Worm (Caenorhabditis elegans): ENCODE results near the gene xpf-1.

Gene xpf-1

ce11 chrII:11749490-11750172 lies 53.7 kb downstream of the xpf-1 start:
- TF ChIP-seq C08G9.2 (tag; optimal IDR thresholded peaks at IDR 0.05) = peak; percentile 55
- TF ChIP-seq pha-4 (tag; optimal IDR thresholded peaks at IDR 0.05) = no peak
- peak; percentile 30 for TF ChIP-seq fkh-6 (tag; optimal IDR thresholded peaks at IDR 0.05)
- no peak for TF ChIP-seq pat-9 (tag; optimal IDR thresholded peaks at IDR 0.05)
- TF ChIP-seq T23F11.4 (GFP tag; optimal IDR thresholded peaks at IDR 0.05) = peak; percentile 5
- peak; percentile 30 for TF ChIP-seq lin-11 (tag; optimal IDR thresholded peaks at IDR 0.05)
- peak; percentile 55 for TF ChIP-seq ztf-16 (tag; optimal IDR thresholded peaks at IDR 0.05)
- TF ChIP-seq K09A11.1 (tag; optimal IDR thresholded peaks at IDR 0.05; ENCODE audit: insufficient read depth) = no peak
- peak; percentile 84 for TF ChIP-seq unc-42 (tag; optimal IDR thresholded peaks at IDR 0.05)
- peak; percentile 89 for TF ChIP-seq rnt-1 (tag; optimal IDR thresholded peaks at IDR 0.05)
- TF ChIP-seq fax-1 (tag; optimal IDR thresholded peaks at IDR 0.05) = peak; percentile 48
- TF ChIP-seq ceh-14 (tag; optimal IDR thresholded peaks at IDR 0.05) = peak; percentile 83
- peak; percentile 93 for TF ChIP-seq ceh-48 (tag; optimal IDR thresholded peaks at IDR 0.05)
- TF ChIP-seq ceh-6 (GFP tag; optimal IDR thresholded peaks at IDR 0.05) = peak; percentile 25
- TF ChIP-seq unc-3 (GFP tag; conservative IDR thresholded peaks at IDR 0.05) = no peak
- TF ChIP-seq unc-3 (tag; optimal IDR thresholded peaks at IDR 0.05) = peak; percentile 70
- TF ChIP-seq ceh-19 (GFP tag; optimal IDR thresholded peaks at IDR 0.05) = peak; percentile 68
- TF ChIP-seq npax-4 (tag; optimal IDR thresholded peaks at IDR 0.05) = no peak
- TF ChIP-seq eyg-1 (tag; optimal IDR thresholded peaks at IDR 0.05) = peak; percentile 37
- peak; percentile 74 for TF ChIP-seq hlh-8 (tag; optimal IDR thresholded peaks at IDR 0.05)
- peak; percentile 81 for TF ChIP-seq syd-9 (tag; optimal IDR thresholded peaks at IDR 0.05)
- peak; percentile 20 for TF ChIP-seq ahr-1 (tag; optimal IDR thresholded peaks at IDR 0.05)
- TF ChIP-seq lim-6 (tag; optimal IDR thresholded peaks at IDR 0.05) = peak; percentile 13
- no peak for TF ChIP-seq ama-1 (optimal IDR thresholded peaks at IDR 0.05)
- TF ChIP-seq elt-4 (tag; optimal IDR thresholded peaks at IDR 0.05) = peak; percentile 79
- no peak for TF ChIP-seq hlh-6 (tag; optimal IDR thresholded peaks at IDR 0.05)
- TF ChIP-seq ets-4 (tag; optimal IDR thresholded peaks at IDR 0.05) = peak; percentile 78
- peak; percentile 1; the same call in 1 of the 2 replicates for TF ChIP-seq sox-2 (GFP tag; IDR thresholded peaks at IDR 0.05)
- TF ChIP-seq ttx-3 (tag; optimal IDR thresholded peaks at IDR 0.05) = no peak
- TF ChIP-seq zip-5 (tag; optimal IDR thresholded peaks at IDR 0.05) = peak; percentile 1
- TF ChIP-seq hlh-15 (tag; optimal IDR thresholded peaks at IDR 0.05) = no peak
- TF ChIP-seq nhr-11 (tag; optimal IDR thresholded peaks at IDR 0.05) = no peak
- peak; percentile 77 for TF ChIP-seq dve-1 (tag; optimal IDR thresholded peaks at IDR 0.05)
- TF ChIP-seq sox-4 (tag; optimal IDR thresholded peaks at IDR 0.05) = no peak
- TF ChIP-seq elt-2 (tag; optimal IDR thresholded peaks at IDR 0.05) = peak; percentile 35
- TF ChIP-seq ref-2 (tag; optimal IDR thresholded peaks at IDR 0.05) = peak; percentile 89
- TF ChIP-seq ceh-34 (tag; optimal IDR thresholded peaks at IDR 0.05) = peak; percentile 94
- no peak for TF ChIP-seq ceh-24 (tag; optimal IDR thresholded peaks at IDR 0.05)
- TF ChIP-seq Y22D7AL.16 (tag; optimal IDR thresholded peaks at IDR 0.05) = no peak
- TF ChIP-seq pha-2 (tag; optimal IDR thresholded peaks at IDR 0.05) = peak; percentile 61
- TF ChIP-seq ceh-31 (tag; optimal IDR thresholded peaks at IDR 0.05) = peak; percentile 94
- TF ChIP-seq hlh-13 (GFP tag; optimal IDR thresholded peaks at IDR 0.05) = no peak
- TF ChIP-seq ceh-45 (GFP tag; IDR thresholded peaks at IDR 0.05) = no peak; the same call in 1 of the 2 replicates
- no peak for TF ChIP-seq K02D7.2 (tag; optimal IDR thresholded peaks at IDR 0.05)
- TF ChIP-seq tbx-7 (tag; optimal IDR thresholded peaks at IDR 0.05) = peak; percentile 18
- TF ChIP-seq tbx-2 (tag; optimal IDR thresholded peaks at IDR 0.05) = peak; percentile 90
- no peak for TF ChIP-seq pax-1 (tag; optimal IDR thresholded peaks at IDR 0.05)
- no peak for TF ChIP-seq C38D4.7 (GFP tag; optimal IDR thresholded peaks at IDR 0.05)
- no peak for TF ChIP-seq odd-2 (tag; optimal IDR thresholded peaks at IDR 0.05)
- TF ChIP-seq pros-1 (tag; optimal IDR thresholded peaks at IDR 0.05) = peak; percentile 69
- no peak for TF ChIP-seq pag-3 (tag; optimal IDR thresholded peaks at IDR 0.05; ENCODE audit: borderline replicate concordance)
- peak; percentile 68 for TF ChIP-seq hlh-30 (tag; optimal IDR thresholded peaks at IDR 0.05; ENCODE audit: insufficient read depth)
